Worm (Caenorhabditis elegans): ENCODE results near the gene cyp-34A1.

ce11 chrV:15323417-15323816 is 35.7 kb upstream of the cyp-34A1 start:
- TF ChIP-seq cog-1 (tag; optimal IDR thresholded peaks at IDR 0.05): no peak
- no peak for TF ChIP-seq ztf-23 (GFP tag; IDR thresholded peaks at IDR 0.05)
- no peak for TF ChIP-seq tab-1 (GFP tag; IDR thresholded peaks at IDR 0.05)

All from whole organism, midembryonic.